Fruit fly (Drosophila melanogaster) whole organism, wandering third instar larva: Measurements from ENCODE around the gene Eip74EF.
A peak's percentile ranks its signal among the peaks of the same experiment; 100 is the strongest.

ENCODE experiments used
- Abd-B ChIP-seq: fragments of >200 bp; optimal IDR thresholded peaks from 2 replicates; lab custom pipeline; 2017; ENCODE audit warnings: missing biosample characterization, missing genetic modification characterization
- CG32264 ChIP-seq: fragments of 200-800 bp; sonication (Bioruptor generic); optimal IDR thresholded peaks from 2 replicates; lab custom pipeline; 2016; ENCODE audit warnings: missing biosample characterization, missing genetic modification characterization
- CG9705 ChIP-seq: fragments of 200-800 bp; sonication (Bioruptor generic); optimal IDR thresholded peaks from 2 replicates; lab custom pipeline; 2018; ENCODE audit warnings: missing biosample characterization, mild to moderate bottlenecking, missing genetic modification characterization
- CrebA ChIP-seq: fragments of 200-800 bp; sonication (Bioruptor generic); optimal IDR thresholded peaks from 2 replicates; lab custom pipeline; 2016; ENCODE audit warnings: missing biosample characterization, mild to moderate bottlenecking, missing genetic modification characterization, borderline replicate concordance
- Dfd ChIP-seq: fragments of >200 bp; optimal IDR thresholded peaks from 2 replicates; lab custom pipeline; 2017; ENCODE audit warnings: missing biosample characterization, missing genetic modification characterization
- GATAd ChIP-seq: sonication (Bioruptor generic); optimal IDR thresholded peaks from 2 replicates; lab custom pipeline; 2016; ENCODE audit warnings: missing biosample characterization, missing genetic modification characterization
- HLH106 ChIP-seq: fragments of 200-800 bp; optimal IDR thresholded peaks from 3 replicates; lab custom pipeline; 2019; ENCODE audit warnings: missing biosample characterization, mild to moderate bottlenecking, missing genetic modification characterization, moderate library complexity
- Hnf4 ChIP-seq: fragments of 200-800 bp; sonication (Bioruptor generic); optimal IDR thresholded peaks from 2 replicates; lab custom pipeline; 2016; ENCODE audit warnings: missing biosample characterization, mild to moderate bottlenecking, missing genetic modification characterization
- Hr83 ChIP-seq: fragments of 200-300 bp; sonication (Bioruptor generic); optimal IDR thresholded peaks from 2 replicates; lab custom pipeline; 2016; ENCODE audit warnings: missing biosample characterization, mild to moderate bottlenecking, missing genetic modification characterization, moderate library complexity; ENCODE audit not compliant: poor library complexity, severe bottlenecking
- Jra ChIP-seq: sonication (Bioruptor generic); optimal IDR thresholded peaks from 2 replicates; lab custom pipeline; 2016; ENCODE audit warnings: missing biosample characterization, missing genetic modification characterization
- Mio ChIP-seq: sonication (Bioruptor generic); optimal IDR thresholded peaks from 2 replicates; lab custom pipeline; 2016; ENCODE audit warnings: missing biosample characterization, missing genetic modification characterization
- Myc ChIP-seq: fragments of >200 bp; optimal IDR thresholded peaks from 2 replicates; lab custom pipeline; 2017
- N ChIP-seq: fragments of >200 bp; optimal IDR thresholded peaks from 2 replicates; lab custom pipeline; 2018; ENCODE audit warnings: missing biosample characterization, missing external identifiers, missing genetic modification characterization
- OdsH ChIP-seq: fragments of 200-800 bp; sonication (Bioruptor generic); optimal IDR thresholded peaks from 2 replicates; lab custom pipeline; 2016; ENCODE audit warnings: missing biosample characterization, mild to moderate bottlenecking, missing genetic modification characterization
- Rel ChIP-seq, 2 experiments: fragments of 200-800 bp; sonication (Bioruptor generic) in 1 of 2; optimal IDR thresholded peaks; 2 replicates in 1 of 2; 3 replicates in 1 of 2; lab custom pipeline; 2016 to 2019; ENCODE audit warnings: mild to moderate bottlenecking in 2 of 2, missing biosample characterization in 2 of 2, missing genetic modification characterization in 2 of 2, moderate library complexity in 1 of 2
- Vsx2 ChIP-seq: fragments of 200-300, 225-300 bp; sonication (Bioruptor generic); optimal IDR thresholded peaks from 2 replicates; lab custom pipeline; 2018; ENCODE audit warnings: missing biosample characterization, missing genetic modification characterization; ENCODE audit not compliant: partially characterized antibody
- dl ChIP-seq, 2 experiments: fragments of 175-275, 200-275 bp in 1 of 2; fragments of 200-275 bp in 1 of 2; sonication (Bioruptor generic); optimal IDR thresholded peaks; lab custom pipeline; 2018; ENCODE audit warnings: mild to moderate bottlenecking in 2 of 2, missing biosample characterization in 2 of 2, missing genetic modification characterization in 2 of 2, moderate library complexity in 2 of 2; ENCODE audit not compliant: partially characterized antibody in 2 of 2, insufficient read depth in 1 of 2
- dmrt93B ChIP-seq: fragments of 200-800 bp; sonication (Bioruptor generic); optimal IDR thresholded peaks from 2 replicates; lab custom pipeline; 2018; ENCODE audit warnings: missing biosample characterization, mild to moderate bottlenecking, missing genetic modification characterization
- dsf ChIP-seq: sonication (Bioruptor generic); optimal IDR thresholded peaks from 2 replicates; lab custom pipeline; 2016; ENCODE audit warnings: missing biosample characterization, missing genetic modification characterization, borderline replicate concordance
- foxo ChIP-seq, 2 experiments: fragments of 200-800 bp; sonication (Bioruptor generic); optimal IDR thresholded peaks; 2 replicates in 1 of 2; 3 replicates in 1 of 2; lab custom pipeline; 2016 to 2017; ENCODE audit warnings: missing biosample characterization in 2 of 2, missing genetic modification characterization in 2 of 2
- fru ChIP-seq: fragments of 200-800 bp; sonication (Bioruptor generic); optimal IDR thresholded peaks from 3 replicates; lab custom pipeline; 2016; ENCODE audit warnings: missing biosample characterization, mild to moderate bottlenecking, missing genetic modification characterization
- h ChIP-seq: fragments of 200-800 bp; sonication (Bioruptor generic); optimal IDR thresholded peaks from 3 replicates; lab custom pipeline; 2016; ENCODE audit warnings: missing biosample characterization, mild to moderate bottlenecking, missing genetic modification characterization
- jim ChIP-seq: fragments of 175-275, 200-325 bp; sonication (Bioruptor generic); optimal IDR thresholded peaks from 2 replicates; lab custom pipeline; 2016; ENCODE audit warnings: missing biosample characterization, mild to moderate bottlenecking, missing genetic modification characterization
- lola ChIP-seq: fragments of >200 bp; optimal IDR thresholded peaks from 2 replicates; lab custom pipeline; 2017; ENCODE audit warnings: missing biosample characterization, missing genetic modification characterization
- pan ChIP-seq: fragments of >200 bp; optimal IDR thresholded peaks from 2 replicates; lab custom pipeline; 2017
- psq ChIP-seq: fragments of 200-800 bp; sonication (Bioruptor generic); optimal IDR thresholded peaks from 3 replicates; lab custom pipeline; 2017; ENCODE audit warnings: missing biosample characterization, mild to moderate bottlenecking, missing genetic modification characterization, moderate library complexity
- rgr ChIP-seq: fragments of 200-800 bp; sonication (Bioruptor generic); optimal IDR thresholded peaks from 3 replicates; lab custom pipeline; 2016; ENCODE audit warnings: missing biosample characterization, mild to moderate bottlenecking, missing genetic modification characterization
- sage ChIP-seq: fragments of 200-800 bp; sonication (Bioruptor generic); optimal IDR thresholded peaks from 2 replicates; lab custom pipeline; 2016; ENCODE audit warnings: missing biosample characterization, mild to moderate bottlenecking, missing genetic modification characterization
- sv ChIP-seq: fragments of 200-800 bp; sonication (Bioruptor generic); optimal IDR thresholded peaks from 3 replicates; lab custom pipeline; 2016; ENCODE audit warnings: missing biosample characterization, missing genetic modification characterization
- usp ChIP-seq: fragments of >200 bp; optimal IDR thresholded peaks from 2 replicates; lab custom pipeline; 2017; ENCODE audit warnings: missing biosample characterization, missing genetic modification characterization
- woc ChIP-seq: sonication (Bioruptor generic); optimal IDR thresholded peaks from 2 replicates; lab custom pipeline; 2016; ENCODE audit warnings: missing biosample characterization, mild to moderate bottlenecking, missing genetic modification characterization

Gene Eip74EF

dm6 chr3L:17621451-17621946 lies 2.4 kb upstream of the Eip74EF start, which contains the start of the genes Vps60 and anchor (continued):
- TF ChIP-seq Mio (GFP tag; lab: Kevin White, UChicago) (peak; percentile 29), fru (GFP tag; lab: Kevin White, UChicago) (peak; percentile 78)
- TF ChIP-seq, all 38 proteins: peak for 25

- TF ChIP-seq h (GFP tag; lab: Kevin White, UChicago) (peak; percentile 16), N (peak; percentile 10), dl (GFP tag; optimal IDR thresholded peaks at IDR 0.05; lab: Kevin White, UChicago; ENCODE audit: insufficient read depth in 1 of 2, partially characterized antibody in 2 of 2) (no peak), sage (GFP tag; lab: Kevin White, UChicago) (no peak), jim (no peak)
These were observed 2.2 kb downstream of the Eip74EF start for dm6 chr3L:17616876-17617279.

dm6 chr3L:17615838-17616237 lies 3.3 kb downstream of the Eip74EF start:
- TF ChIP-seq CG9705 (GFP tag; lab: Kevin White, UChicago): no peak
- TF ChIP-seq N: no peak
- no peak for TF ChIP-seq dmrt93B (GFP tag; lab: Kevin White, UChicago)
- TF ChIP-seq Hr83 (GFP tag; lab: Kevin White, UChicago): no peak
- TF ChIP-seq pan (lab: Kevin White, UChicago): no peak
- no peak for TF ChIP-seq dl (GFP tag; optimal IDR thresholded peaks at IDR 0.05; lab: Kevin White, UChicago; ENCODE audit: insufficient read depth in 1 of 2, partially characterized antibody in 2 of 2)
- no peak for TF ChIP-seq OdsH (GFP tag; lab: Kevin White, UChicago)
- TF ChIP-seq psq (GFP tag; lab: Kevin White, UChicago): no peak
- no peak for TF ChIP-seq Abd-B (GFP tag; lab: Kevin White, UChicago)
- no peak for TF ChIP-seq woc (GFP tag; lab: Kevin White, UChicago)
- TF ChIP-seq lola (GFP tag; lab: Kevin White, UChicago): no peak
- no peak for TF ChIP-seq Jra (GFP tag; lab: Kevin White, UChicago)
- no peak for TF ChIP-seq CG32264 (GFP tag; lab: Kevin White, UChicago)
- no peak for TF ChIP-seq foxo (GFP tag; optimal IDR thresholded peaks at IDR 0.05; lab: Kevin White, UChicago)
- no peak for TF ChIP-seq Hnf4 (GFP tag; lab: Kevin White, UChicago)
- no peak for TF ChIP-seq Mio (GFP tag; lab: Kevin White, UChicago)
- TF ChIP-seq usp (GFP tag; lab: Kevin White, UChicago): no peak
- no peak for TF ChIP-seq sage (GFP tag; lab: Kevin White, UChicago)
- no peak for TF ChIP-seq Rel (GFP tag; optimal IDR thresholded peaks at IDR 0.05; lab: Kevin White, UChicago)
- no peak for TF ChIP-seq Rel (tag; optimal IDR thresholded peaks at IDR 0.05; lab: Kevin White, UChicago)

- TF ChIP-seq dmrt93B (GFP tag; lab: Kevin White, UChicago) (no peak), GATAd (GFP tag; lab: Kevin White, UChicago) (no peak), CG9705 (GFP tag; lab: Kevin White, UChicago) (no peak), woc (GFP tag; lab: Kevin White, UChicago) (no peak), Rel (GFP tag; optimal IDR thresholded peaks at IDR 0.05; lab: Kevin White, UChicago) (no peak), Rel (tag; optimal IDR thresholded peaks at IDR 0.05; lab: Kevin White, UChicago) (no peak), CrebA (GFP tag; lab: Kevin White, UChicago) (no peak), Myc (no peak), Dfd (no peak), pan (lab: Kevin White, UChicago) (no peak), Hnf4 (GFP tag; lab: Kevin White, UChicago) (no peak), fru (GFP tag; lab: Kevin White, UChicago) (no peak), lola (GFP tag; lab: Kevin White, UChicago) (no peak)
These were observed 3.8 kb downstream of the Eip74EF start for dm6 chr3L:17615286-17615685.

- peak; percentile 24 for TF ChIP-seq Hr83 (GFP tag; lab: Kevin White, UChicago)
- peak; percentile 24 for TF ChIP-seq N
- TF ChIP-seq dl (GFP tag; optimal IDR thresholded peaks at IDR 0.05; lab: Kevin White, UChicago; ENCODE audit: insufficient read depth in 1 of 2, partially characterized antibody in 2 of 2): no peak
- TF ChIP-seq Rel (GFP tag; optimal IDR thresholded peaks at IDR 0.05; lab: Kevin White, UChicago): no peak
- TF ChIP-seq Rel (tag; optimal IDR thresholded peaks at IDR 0.05; lab: Kevin White, UChicago): peak; percentile 26
- no peak for TF ChIP-seq foxo (GFP tag; optimal IDR thresholded peaks at IDR 0.05; lab: Kevin White, UChicago)
- TF ChIP-seq HLH106 (tag; lab: Kevin White, UChicago): no peak
- no peak for TF ChIP-seq rgr (GFP tag; lab: Kevin White, UChicago)
- TF ChIP-seq Jra (GFP tag; lab: Kevin White, UChicago): peak; percentile 74
- no peak for TF ChIP-seq woc (GFP tag; lab: Kevin White, UChicago)
- TF ChIP-seq psq (GFP tag; lab: Kevin White, UChicago): peak; percentile 28
- no peak for TF ChIP-seq dsf
- no peak for TF ChIP-seq sv (GFP tag; lab: Kevin White, UChicago)
- TF ChIP-seq GATAd (GFP tag; lab: Kevin White, UChicago): no peak
- no peak for TF ChIP-seq Vsx2 (GFP tag; lab: Kevin White, UChicago)
- peak; percentile 54 for TF ChIP-seq CrebA (GFP tag; lab: Kevin White, UChicago)
- TF ChIP-seq, all 38 proteins: peak for 6
These were observed 5.1 kb downstream of the Eip74EF start for dm6 chr3L:17613972-17614384.
